Worm (Caenorhabditis elegans) whole organism, dauer: ENCODE data around the gene K01G5.10.
"Not testable (repeated sequence)": the region's sequence is repeated elsewhere in the genome, so short reads cannot be mapped to it uniquely, and the experiment has no call there.

ENCODE experiments used
- unc-62 ChIP-seq: sonication (generic microtip); optimal IDR thresholded peaks from 2 replicates; lab custom pipeline; 2017; ENCODE audit warnings: missing biosample characterization, missing genetic modification reagents, missing genetic modification characterization

K01G5.10 gene

ce11 chrIII:10750043-10750442 is 8.3 kb downstream of the K01G5.10 start, which contains the start of gene enu-3.6:
Gene enu-3.6 (plus strand): TSS chrIII:10750434.
- not testable (repeated sequence) for TF ChIP-seq unc-62 (GFP tag; lab: Kevin White, UChicago)

- TF ChIP-seq unc-62 (GFP tag; lab: Kevin White, UChicago) = no peak
Measured at ce11 chrIII:10747620-10748479, 10.5 kb downstream of the K01G5.10 start, which contains the start of the genes ran-1 and dkc-1. Gene ran-1 (minus strand): TSS chrIII:10747728. Gene dkc-1 (plus strand): TSS chrIII:10748429.

ce11 chrIII:10746406-10746807 is 11.9 kb downstream of the K01G5.10 start:
- TF ChIP-seq unc-62 (GFP tag; lab: Kevin White, UChicago) = no peak

- no peak for TF ChIP-seq unc-62 (GFP tag; lab: Kevin White, UChicago)
Measured at ce11 chrIII:10742382-10742860, 15.9 kb downstream of the K01G5.10 start, which contains the start of the genes tbb-1 and rib-2. Gene tbb-1 (minus strand): TSS chrIII:10742432. Gene rib-2 (plus strand): TSS chrIII:10742810.

ce11 chrIII:10740518-10740917 is 17.8 kb downstream of the K01G5.10 start, which contains the start of gene K01G5.8:
Gene K01G5.8 (minus strand): TSS chrIII:10740772.
- TF ChIP-seq unc-62 (GFP tag; lab: Kevin White, UChicago) = no peak

- no peak for TF ChIP-seq unc-62 (GFP tag; lab: Kevin White, UChicago)
Measured at ce11 chrIII:10739902-10740301, 18.4 kb downstream of the K01G5.10 start.

- TF ChIP-seq unc-62 (GFP tag; lab: Kevin White, UChicago) = no peak
Measured at ce11 chrIII:10739455-10739854, 18.9 kb downstream of the K01G5.10 start, which contains the start of gene smap-1. Gene smap-1 (minus strand): TSS chrIII:10739792.

- TF ChIP-seq unc-62 (GFP tag; lab: Kevin White, UChicago) = no peak
Measured at ce11 chrIII:10738081-10738480, 20.2 kb downstream of the K01G5.10 start.

- no peak for TF ChIP-seq unc-62 (GFP tag; lab: Kevin White, UChicago)
Measured at ce11 chrIII:10736322-10736985, 21.9 kb downstream of the K01G5.10 start.

ce11 chrIII:10734511-10735233 is 23.6 kb downstream of the K01G5.10 start:
- no peak for TF ChIP-seq unc-62 (GFP tag; lab: Kevin White, UChicago)

ce11 chrIII:10733300-10733699 is 25.0 kb downstream of the K01G5.10 start:
- no peak for TF ChIP-seq unc-62 (GFP tag; lab: Kevin White, UChicago)

- TF ChIP-seq unc-62 (GFP tag; lab: Kevin White, UChicago) = no peak
Measured at ce11 chrIII:10730510-10730909, 27.8 kb downstream of the K01G5.10 start, which contains the start of gene tat-3. Gene tat-3 (minus strand): TSS chrIII:10730705.

ce11 chrIII:10721056-10721455 is 37.3 kb downstream of the K01G5.10 start:
- TF ChIP-seq unc-62 (GFP tag; lab: Kevin White, UChicago) = no peak

ce11 chrIII:10720170-10720569 is 38.2 kb downstream of the K01G5.10 start:
- no peak for TF ChIP-seq unc-62 (GFP tag; lab: Kevin White, UChicago)

- no peak for TF ChIP-seq unc-62 (GFP tag; lab: Kevin White, UChicago)
Measured at ce11 chrIII:10719057-10719456, 39.3 kb downstream of the K01G5.10 start.
